Worm (Caenorhabditis elegans) whole organism, L4/young adult: ENCODE results near the gene fbxa-172.

Source experiments
- W03F9.2 ChIP-seq: fragments of 150-350 bp; optimal IDR thresholded peaks from 2 replicates; lab custom pipeline; 2014; ENCODE audit warnings: missing biosample characterization, missing genetic modification characterization
- dao-5 ChIP-seq: sonication (generic microtip); optimal IDR thresholded peaks from 2 replicates; lab custom pipeline; 2016; ENCODE audit warnings: missing genotype, missing genetic modification characterization, moderate library complexity, missing compliant biosample characterization
- him-1 ChIP-seq: sonication (generic microtip); optimal IDR thresholded peaks from 2 replicates; lab custom pipeline; 2016; ENCODE audit warnings: missing genotype, missing genetic modification reagents, missing genetic modification characterization, missing compliant biosample characterization

Gene fbxa-172

DNA sequence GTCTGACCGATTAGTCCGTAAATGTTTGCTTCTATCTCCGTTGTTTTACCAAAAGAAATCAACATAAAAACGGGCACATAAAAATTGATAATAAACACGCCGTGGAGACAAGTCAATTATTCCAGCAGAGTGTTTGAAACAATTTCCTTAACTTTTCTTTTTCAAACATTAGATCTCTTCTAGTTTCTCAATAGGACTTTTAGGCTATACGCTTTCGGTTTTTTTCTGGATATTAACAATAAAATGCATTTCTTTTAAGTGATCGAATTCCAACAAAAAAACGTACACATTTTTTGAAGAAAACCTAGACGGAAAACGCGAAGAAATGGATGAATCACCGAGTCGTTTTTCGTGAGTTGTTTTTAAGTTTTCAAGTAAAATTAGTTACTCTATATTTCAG is at the start of gene fbxa-172:
TSS of gene fbxa-172 (plus strand) at position 301 of the 400 bp plus-strand sequence.
- TF ChIP-seq him-1 (tag; lab: Kevin White, UChicago) (no peak), dao-5 (tag; lab: Kevin White, UChicago) (no peak), W03F9.2 (tag; lab: Kevin White, UChicago) (no peak)

DNA sequence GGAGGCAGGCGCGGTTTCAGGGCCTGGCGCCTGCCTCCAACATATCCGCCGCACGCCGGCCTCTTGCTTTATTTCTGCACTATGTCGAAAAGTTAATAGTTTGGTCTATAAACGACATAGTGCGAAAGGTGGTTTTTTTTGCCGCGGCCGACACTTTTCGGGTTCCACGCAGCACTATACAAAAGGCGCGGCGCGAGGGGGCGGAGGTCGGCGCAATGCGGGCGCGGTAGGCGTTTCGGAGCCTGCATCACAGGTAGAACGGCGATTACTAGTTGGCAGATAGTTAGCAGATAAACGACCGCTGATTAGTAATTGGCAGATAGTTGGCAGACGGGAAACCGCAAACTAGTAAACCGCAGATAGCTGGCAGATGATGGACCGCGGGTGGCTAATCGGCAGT is 46.3 kb upstream of the fbxa-172 start:
- no peak for TF ChIP-seq dao-5 (tag; lab: Kevin White, UChicago)
- TF ChIP-seq him-1 (tag; lab: Kevin White, UChicago), result no peak
- no peak for TF ChIP-seq W03F9.2 (tag; lab: Kevin White, UChicago)

DNA sequence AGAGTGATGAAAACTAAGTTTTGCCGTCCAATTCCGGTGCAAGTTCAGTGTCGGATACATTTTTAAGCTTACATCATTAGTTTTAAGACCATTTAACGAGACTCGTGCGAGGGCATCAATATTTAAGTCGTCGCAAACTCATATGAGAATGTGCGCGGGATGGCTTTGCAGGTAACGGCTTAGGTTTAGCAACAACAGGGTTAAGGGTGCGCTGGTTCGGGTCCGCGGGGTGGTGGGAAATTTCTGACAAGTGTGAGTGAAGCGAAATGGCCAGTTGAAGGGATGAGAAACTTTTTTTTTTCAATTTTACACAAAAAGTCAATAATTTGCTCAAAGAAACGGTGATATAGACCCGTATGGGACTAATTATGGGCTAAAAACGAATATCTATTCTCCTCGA is 45.2 kb upstream of the fbxa-172 start:
- no peak for TF ChIP-seq W03F9.2 (tag; lab: Kevin White, UChicago)
- TF ChIP-seq dao-5 (tag; lab: Kevin White, UChicago), result no peak
- no peak for TF ChIP-seq him-1 (tag; lab: Kevin White, UChicago)

DNA sequence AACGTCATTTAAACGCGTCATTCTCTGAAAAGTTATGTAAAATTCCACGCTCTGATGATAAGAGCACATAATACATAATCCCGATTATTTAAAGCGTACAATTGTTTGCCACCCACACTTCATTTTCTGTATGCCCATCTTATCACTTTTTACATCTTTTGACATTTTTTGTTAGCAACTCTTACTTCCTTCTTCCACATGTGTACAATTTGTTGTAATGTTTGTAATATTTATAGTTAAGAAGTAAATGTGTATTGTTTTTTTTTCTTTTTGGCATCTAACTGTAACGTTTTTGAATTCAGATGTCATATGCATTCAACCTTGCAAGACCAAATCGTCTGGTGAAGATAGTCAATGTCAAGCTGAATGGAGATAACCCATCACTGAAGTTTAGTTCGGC is 38.3 kb upstream of the fbxa-172 start, which contains the start of gene fbxa-136:
TSS of gene fbxa-136 (plus strand) at position 301 of the 400 bp plus-strand sequence.
- TF ChIP-seq him-1 (tag; lab: Kevin White, UChicago) (no peak), W03F9.2 (tag; lab: Kevin White, UChicago) (no peak), dao-5 (tag; lab: Kevin White, UChicago) (no peak)

DNA sequence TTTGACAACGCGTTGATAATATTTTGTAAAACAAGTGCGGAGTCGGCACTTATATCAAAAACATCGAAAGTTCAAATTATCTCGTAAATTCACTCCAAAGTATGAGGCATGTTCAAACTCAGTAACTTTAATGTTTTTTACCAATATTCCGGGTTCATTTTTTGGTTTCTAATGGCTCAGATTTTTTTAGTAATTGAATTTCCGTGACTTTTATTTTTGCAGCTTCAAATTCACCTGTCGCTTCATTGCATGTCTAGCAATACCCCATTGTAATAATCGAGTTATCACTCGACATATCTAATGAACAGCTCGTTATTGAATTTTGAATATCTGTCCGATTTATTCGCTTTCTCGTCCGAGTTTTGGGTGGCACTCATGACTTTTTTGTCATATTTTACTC is 31.3 kb upstream of the fbxa-172 start, which contains the start of gene srz-90:
TSS of gene srz-90 (plus strand) at position 301 of the 400 bp plus-strand sequence.
- TF ChIP-seq him-1 (tag; lab: Kevin White, UChicago) (no peak), dao-5 (tag; lab: Kevin White, UChicago) (no peak), W03F9.2 (tag; lab: Kevin White, UChicago) (no peak)

DNA sequence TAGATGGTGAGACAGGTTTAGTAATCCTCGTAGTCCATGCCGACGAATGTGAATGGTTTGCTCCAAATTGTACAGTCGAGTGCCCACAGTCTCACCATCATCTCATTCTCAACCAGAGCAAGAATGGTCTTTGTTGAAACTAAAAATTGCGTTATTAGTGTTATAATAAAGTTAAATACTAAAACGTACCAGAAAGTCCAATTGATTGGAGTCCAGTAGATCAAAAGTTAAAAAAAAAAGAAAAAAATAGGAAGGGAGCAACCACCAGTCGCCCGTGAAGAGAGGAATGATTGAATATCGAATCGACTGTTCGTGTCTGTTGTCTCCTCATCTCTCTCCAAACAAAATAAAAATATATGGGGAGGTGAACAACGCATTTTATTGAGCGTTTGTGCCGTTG is 28.6 kb upstream of the fbxa-172 start, which contains the start of gene C18D4.12:
TSS of gene C18D4.12 (minus strand) at position 101 of the 400 bp plus-strand sequence.
- TF ChIP-seq W03F9.2 (tag; lab: Kevin White, UChicago), result no peak
- TF ChIP-seq dao-5 (tag; lab: Kevin White, UChicago), result no peak
- no peak for TF ChIP-seq him-1 (tag; lab: Kevin White, UChicago)

DNA sequence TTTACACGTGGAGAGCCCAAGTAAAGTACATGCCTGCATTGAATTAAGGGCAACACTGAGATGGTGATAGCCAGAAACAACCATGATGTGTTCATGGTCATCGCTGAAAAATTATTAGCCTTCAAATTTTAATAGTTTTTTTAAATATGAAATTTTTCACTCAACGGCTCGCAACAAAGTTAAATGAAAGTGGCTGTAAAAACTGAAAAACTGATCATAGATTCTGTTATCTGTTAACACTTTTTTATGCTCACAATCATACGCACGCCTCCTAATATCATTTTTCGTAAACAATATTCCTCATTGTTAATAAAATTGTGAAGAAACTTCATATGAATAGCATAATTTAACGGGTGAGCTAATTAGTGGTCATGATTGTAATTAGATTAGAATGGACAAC is 27.6 kb upstream of the fbxa-172 start, which contains the start of gene C18D4.4:
TSS of gene C18D4.4 (minus strand) at position 101 of the 400 bp plus-strand sequence.
- TF ChIP-seq W03F9.2 (tag; lab: Kevin White, UChicago) (no peak), him-1 (tag; lab: Kevin White, UChicago) (no peak), dao-5 (tag; lab: Kevin White, UChicago) (no peak)

DNA sequence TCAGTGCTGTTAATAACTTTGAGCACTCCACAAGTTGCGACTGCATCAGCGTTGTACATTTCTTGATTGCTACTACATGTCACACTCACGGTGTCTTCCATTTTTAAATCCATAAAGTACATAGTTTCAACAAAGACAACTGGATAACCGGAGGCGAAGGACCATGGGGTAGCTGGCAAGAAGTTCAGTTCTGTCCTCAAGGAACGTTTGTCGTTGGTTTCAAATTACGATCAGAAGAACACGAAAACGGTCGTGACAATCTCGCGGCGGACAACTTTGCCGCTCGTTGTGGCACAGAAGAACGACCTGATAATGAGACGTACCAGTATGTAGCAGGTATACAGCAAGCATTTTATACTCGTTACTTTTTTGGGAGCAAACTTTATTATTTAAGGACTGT is 26.4 kb upstream of the fbxa-172 start, which contains the start of gene C18D4.3:
TSS of gene C18D4.3 (minus strand) at position 101 of the 400 bp plus-strand sequence.
- TF ChIP-seq dao-5 (tag; lab: Kevin White, UChicago), result no peak
- no peak for TF ChIP-seq W03F9.2 (tag; lab: Kevin White, UChicago)

DNA sequence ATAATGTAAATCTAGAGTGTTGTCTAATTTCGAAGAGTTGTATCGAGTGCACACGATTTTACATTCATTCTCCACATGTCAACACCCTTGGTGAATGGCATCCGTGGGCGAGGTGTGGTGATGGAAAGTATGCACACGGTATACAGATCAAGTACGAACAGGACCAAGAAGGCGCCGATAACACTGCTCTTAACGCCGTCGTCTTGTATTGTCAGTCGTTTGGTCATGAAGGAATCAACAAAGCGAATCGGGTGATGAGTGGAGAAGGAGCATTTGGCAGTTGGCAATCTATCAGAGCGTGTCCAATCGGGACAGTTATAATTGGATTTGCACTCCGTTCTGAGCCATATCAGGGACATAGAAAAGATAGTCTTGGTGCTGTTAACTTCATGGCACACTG is 25.8 kb upstream of the fbxa-172 start:
- no peak for TF ChIP-seq dao-5 (tag; lab: Kevin White, UChicago)
- no peak for TF ChIP-seq him-1 (tag; lab: Kevin White, UChicago)
- no peak for TF ChIP-seq W03F9.2 (tag; lab: Kevin White, UChicago)

DNA sequence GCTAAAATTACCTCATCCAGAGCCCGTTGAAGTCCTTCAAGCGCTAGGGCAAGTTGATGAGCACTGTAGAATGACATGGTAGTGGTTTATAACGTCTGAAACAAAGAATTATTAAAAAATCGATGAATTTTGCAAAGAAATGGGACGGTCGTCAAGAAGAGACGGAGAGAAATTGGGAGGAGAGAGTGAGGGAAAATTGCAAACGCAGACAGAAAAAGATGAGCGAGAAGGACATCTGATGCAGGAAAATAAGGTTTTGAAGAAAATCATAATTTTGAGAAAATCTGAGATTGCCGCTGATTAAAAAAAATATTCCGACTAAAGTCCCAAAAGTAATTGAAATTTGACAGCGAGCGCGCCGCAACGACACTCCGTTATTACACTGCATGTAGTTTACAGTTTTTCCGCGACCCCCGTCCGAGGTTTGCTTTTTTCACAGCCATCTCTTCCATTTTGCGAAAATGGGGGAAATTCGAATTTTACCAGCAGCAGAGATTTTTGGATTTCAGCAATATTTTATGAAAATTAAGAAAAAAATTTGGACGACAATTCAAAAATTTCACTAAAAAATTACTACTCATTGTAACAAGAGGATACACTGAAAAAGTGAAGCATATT is 20.7 kb upstream of the fbxa-172 start, which contains the start of gene C18D4.6:
TSS of gene C18D4.6 (minus strand) at position 97 of the 618 bp plus-strand sequence.
- TF ChIP-seq W03F9.2 (tag; lab: Kevin White, UChicago) (no peak), him-1 (tag; lab: Kevin White, UChicago) (no peak), dao-5 (tag; lab: Kevin White, UChicago) (no peak)

DNA sequence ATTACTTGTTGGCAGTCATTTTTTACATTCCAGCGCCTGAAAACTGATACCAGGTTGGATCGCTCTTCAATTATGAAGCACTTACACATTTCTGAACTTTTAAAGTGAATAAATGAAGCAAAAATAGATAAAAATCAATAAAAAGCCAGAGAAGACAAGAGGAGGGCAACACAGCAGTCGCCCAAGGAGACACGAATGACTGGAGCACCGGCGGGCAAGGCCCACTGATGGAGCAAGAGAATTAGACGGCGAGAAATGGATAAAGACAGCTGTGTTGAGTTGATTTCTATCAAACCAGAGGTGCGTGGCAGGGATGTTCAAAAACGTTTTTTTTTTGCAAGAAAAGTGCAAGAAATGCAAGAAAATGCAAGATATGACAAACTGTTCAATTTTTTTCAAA is 19.8 kb upstream of the fbxa-172 start:
- TF ChIP-seq W03F9.2 (tag; lab: Kevin White, UChicago), result no peak
- TF ChIP-seq dao-5 (tag; lab: Kevin White, UChicago), result no peak
- TF ChIP-seq him-1 (tag; lab: Kevin White, UChicago), result no peak

DNA sequence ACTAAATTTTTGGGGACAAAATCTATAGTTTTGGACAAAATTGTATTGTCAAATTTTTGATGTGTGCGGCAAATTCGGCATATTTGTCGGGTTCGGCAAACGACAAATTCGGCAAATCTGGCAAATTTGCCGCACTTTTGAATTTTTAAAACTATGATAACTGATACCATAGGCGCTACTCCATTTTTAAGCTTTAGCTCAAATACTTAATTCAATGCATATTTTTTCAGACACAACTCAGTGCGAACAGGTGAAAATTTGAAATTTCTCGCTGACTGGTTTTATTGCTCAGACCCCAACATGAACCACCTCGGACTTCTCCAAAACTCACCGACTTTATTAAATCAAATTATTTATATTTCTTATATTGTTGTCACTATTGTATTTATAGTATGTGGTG is 18.8 kb upstream of the fbxa-172 start, which contains the start of gene srz-25:
TSS of gene srz-25 (plus strand) at position 301 of the 400 bp plus-strand sequence.
- TF ChIP-seq W03F9.2 (tag; lab: Kevin White, UChicago), result no peak
- TF ChIP-seq dao-5 (tag; lab: Kevin White, UChicago), result no peak
- TF ChIP-seq him-1 (tag; lab: Kevin White, UChicago), result no peak

DNA sequence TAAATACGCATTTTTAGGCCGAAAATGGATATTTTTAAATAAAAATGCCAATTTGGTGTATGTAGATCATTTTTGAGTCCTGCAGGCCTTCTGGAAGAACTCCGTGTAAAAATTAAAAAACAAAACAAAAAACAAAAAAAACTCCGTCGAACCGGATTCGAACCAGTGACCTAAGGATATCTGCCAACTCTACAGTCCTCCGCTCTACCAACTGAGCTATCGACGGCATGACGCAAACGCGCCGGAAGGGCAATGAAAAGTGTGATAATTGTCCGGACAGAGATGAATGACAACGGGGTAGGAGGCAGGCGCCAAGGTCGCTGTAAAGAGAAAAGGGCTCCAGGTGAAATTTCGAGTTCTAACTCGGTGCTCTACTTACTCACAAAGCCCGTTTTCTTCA is 16.7 kb upstream of the fbxa-172 start:
- no peak for TF ChIP-seq him-1 (tag; lab: Kevin White, UChicago)
- TF ChIP-seq W03F9.2 (tag; lab: Kevin White, UChicago), result no peak
- TF ChIP-seq dao-5 (tag; lab: Kevin White, UChicago), result no peak

DNA sequence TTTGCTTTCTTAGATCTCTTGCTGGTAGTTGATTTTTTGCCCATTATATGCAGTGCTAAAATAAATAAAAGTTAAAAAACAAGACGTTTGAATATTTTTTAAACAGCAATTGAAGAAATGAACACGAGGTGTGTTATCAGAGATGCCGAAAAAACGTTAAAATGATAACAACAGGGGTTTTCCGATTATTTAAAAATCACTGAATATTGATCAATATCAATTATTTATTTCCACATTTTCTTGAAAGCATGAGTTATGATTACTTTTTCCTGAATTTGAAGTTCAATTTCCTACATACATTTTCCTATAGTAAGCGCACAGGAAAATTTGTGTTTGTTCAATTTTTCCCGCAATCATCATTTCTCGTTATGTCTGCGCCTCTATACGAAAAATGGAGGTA is 12.1 kb upstream of the fbxa-172 start:
- TF ChIP-seq him-1 (tag; lab: Kevin White, UChicago) (no peak), W03F9.2 (tag; lab: Kevin White, UChicago) (no peak), dao-5 (tag; lab: Kevin White, UChicago) (no peak)
